Worm (Caenorhabditis elegans): ENCODE measurements around the gene ZK1128.7.

ce11 chrIII:10118818-10119217 lies 18.0 kb upstream of the ZK1128.7 start, which contains the start of gene ZK1128.3:
- no peak for TF ChIP-seq egl-18 (GFP tag; IDR thresholded peaks at IDR 0.05)
- TF ChIP-seq atf-7 (tag; optimal IDR thresholded peaks at IDR 0.05), result no peak
- TF ChIP-seq F39B2.1 (GFP tag; IDR thresholded peaks at IDR 0.05), result no peak
- TF ChIP-seq gei-17 (GFP tag; optimal IDR thresholded peaks at IDR 0.05), result no peak
- TF ChIP-seq pha-4 (tag; optimal IDR thresholded peaks at IDR 0.05), result no peak
- no peak for TF ChIP-seq ceh-100 (GFP tag; IDR thresholded peaks at IDR 0.05)
- TF ChIP-seq ama-1 (optimal IDR thresholded peaks at IDR 0.05), result no peak
- TF ChIP-seq ama-1 (GFP tag; optimal IDR thresholded peaks at IDR 0.05), result no peak
